Worm (Caenorhabditis elegans) whole organism, L4 larva: ENCODE data around the gene sqv-2.
A peak's percentile ranks its signal among the peaks of the same experiment; 100 is the strongest.

Experiments used
- D1046.2 ChIP-seq: fragments of 200-800 bp; sonication (Bioruptor generic); IDR thresholded peaks from 2 replicates; pipeline ENCODE4 v1.3.6; 2022; ENCODE audit warnings: missing genetic modification characterization, missing compliant biosample characterization
- F26F4.8 ChIP-seq: fragments of 200-800 bp; sonication (Bioruptor generic); conservative IDR thresholded peaks from 2 replicates; pipeline ENCODE4 v1.3.6; 2022; ENCODE audit warnings: missing genetic modification characterization, missing compliant biosample characterization
- F44E2.7 ChIP-seq: fragments of 200-800 bp; sonication (Bioruptor generic); IDR thresholded peaks from 2 replicates; pipeline ENCODE4 v2.1.2; 2022; ENCODE audit warnings: missing genetic modification characterization, missing compliant biosample characterization
- F49E8.2 ChIP-seq: sonication (generic microtip); optimal IDR thresholded peaks from 2 replicates; lab custom pipeline; 2016; ENCODE audit warnings: missing compliant biosample characterization, mild to moderate bottlenecking, missing genetic modification characterization, borderline replicate concordance
- Y105C5A.15 ChIP-seq: fragments of 200-800 bp; sonication (Bioruptor generic); IDR thresholded peaks from 2 replicates; pipeline ENCODE4 v1.3.6; 2022; ENCODE audit warnings: missing genetic modification characterization, missing compliant biosample characterization
- ZK337.2 ChIP-seq: fragments of 200-800 bp; sonication (Bioruptor generic); IDR thresholded peaks from 2 replicates; pipeline ENCODE4 v1.3.6; 2022; ENCODE audit warnings: missing genetic modification reagents, missing genetic modification characterization, missing compliant biosample characterization
- aha-1 ChIP-seq: fragments of 150-350 bp; peaks from one replicate; lab custom pipeline; 2014; ENCODE audit warnings: missing biosample characterization, missing genetic modification characterization
- aly-2 ChIP-seq: sonication (generic microtip); optimal IDR thresholded peaks from 2 replicates; lab custom pipeline; 2018; ENCODE audit warnings: missing biosample characterization, missing genetic modification characterization
- arid-1 ChIP-seq: fragments of 200-800 bp; sonication (Bioruptor generic); conservative IDR thresholded peaks from 2 replicates; pipeline ENCODE4 v1.3.6; 2022; ENCODE audit warnings: missing genetic modification reagents, missing genetic modification characterization, missing compliant biosample characterization
- ceh-28 ChIP-seq: fragments of 150-350 bp; optimal IDR thresholded peaks from 2 replicates; lab custom pipeline; 2014; ENCODE audit warnings: missing biosample characterization, missing genetic modification reagents, missing genetic modification characterization
- ceh-44 ChIP-seq: fragments of 200-800 bp; sonication (Bioruptor generic); IDR thresholded peaks from 2 replicates; pipeline ENCODE4 v1.3.6; 2022; ENCODE audit warnings: missing genetic modification reagents, missing genetic modification characterization, missing compliant biosample characterization
- ceh-62 ChIP-seq: sonication (generic microtip); optimal IDR thresholded peaks from 2 replicates; lab custom pipeline; 2017; ENCODE audit warnings: missing biosample characterization, missing genetic modification characterization
- daf-12 ChIP-seq: fragments of 150-350 bp; optimal IDR thresholded peaks from 2 replicates; lab custom pipeline; 2014; ENCODE audit warnings: missing biosample characterization, missing genetic modification reagents, missing genetic modification characterization
- daf-8 ChIP-seq: fragments of 200-800 bp; sonication (Bioruptor generic); IDR thresholded peaks from 2 replicates; pipeline ENCODE4 v1.3.6; 2022; ENCODE audit warnings: missing genetic modification characterization, missing compliant biosample characterization
- dve-1 ChIP-seq: sonication (generic microtip); optimal IDR thresholded peaks from 2 replicates; lab custom pipeline; 2017; ENCODE audit warnings: antibody characterized with exemption, mild to moderate bottlenecking, missing genetic modification characterization, missing compliant biosample characterization; ENCODE audit not compliant: insufficient read depth
- egl-27 ChIP-seq: sonication (generic microtip); optimal IDR thresholded peaks from 3 replicates; lab custom pipeline; 2017; ENCODE audit warnings: missing biosample characterization, missing genetic modification reagents, missing genetic modification characterization
- egl-43 ChIP-seq: fragments of 200-800 bp; sonication (Bioruptor generic); IDR thresholded peaks from 2 replicates; pipeline ENCODE4 v1.3.6; 2022; ENCODE audit warnings: missing genetic modification reagents, missing genetic modification characterization, missing compliant biosample characterization
- fkh-10 ChIP-seq: fragments of 150-350 bp; optimal IDR thresholded peaks from 2 replicates; lab custom pipeline; 2014; ENCODE audit warnings: missing biosample characterization, missing genetic modification reagents, missing genetic modification characterization
- hif-1 ChIP-seq, 2 experiments: sonication (generic microtip); optimal IDR thresholded peaks; 2 replicates each; lab custom pipeline; 2016 to 2017; ENCODE audit warnings: missing compliant biosample characterization in 2 of 2, missing genetic modification characterization in 2 of 2, missing genetic modification reagents in 2 of 2, missing genotype in 2 of 2, mild to moderate bottlenecking in 1 of 2
- hlh-30 ChIP-seq: sonication (generic microtip); optimal IDR thresholded peaks from 2 replicates; lab custom pipeline; 2017; ENCODE audit warnings: antibody characterized with exemption, mild to moderate bottlenecking, missing genetic modification characterization, missing compliant biosample characterization; ENCODE audit not compliant: insufficient read depth
- hmg-1.1 ChIP-seq: fragments of 200-800 bp; sonication (Bioruptor generic); IDR thresholded peaks from 2 replicates; pipeline ENCODE4 v1.3.6; 2022; ENCODE audit warnings: missing genetic modification reagents, missing genetic modification characterization, missing compliant biosample characterization
- jun-1 ChIP-seq: fragments of 150-350 bp; optimal IDR thresholded peaks from 2 replicates; lab custom pipeline; 2014; ENCODE audit warnings: missing biosample characterization, missing genetic modification reagents, missing genetic modification characterization
- lin-1 ChIP-seq: fragments of 200-800 bp; sonication (Bioruptor generic); IDR thresholded peaks from 2 replicates; pipeline ENCODE4 v1.3.6; 2022; ENCODE audit warnings: missing genetic modification reagents, missing genetic modification characterization, missing compliant biosample characterization
- lin-13 ChIP-seq: fragments of 150-350 bp; optimal IDR thresholded peaks from 2 replicates; lab custom pipeline; 2014; ENCODE audit warnings: missing biosample characterization, missing genetic modification reagents, missing genetic modification characterization
- lin-15B ChIP-seq: fragments of 150-350 bp; sonication (generic microtip); optimal IDR thresholded peaks from 3 replicates; lab custom pipeline; 2014; ENCODE audit warnings: missing biosample characterization, missing genetic modification characterization
- lin-39 ChIP-seq: fragments of 150-350 bp; optimal IDR thresholded peaks from 2 replicates; lab custom pipeline; 2014; ENCODE audit warnings: missing biosample characterization, missing genetic modification reagents, missing genetic modification characterization
- lir-3 ChIP-seq: sonication (generic microtip); optimal IDR thresholded peaks from 2 replicates; lab custom pipeline; 2016; ENCODE audit warnings: mild to moderate bottlenecking, missing genetic modification characterization, missing compliant biosample characterization
- lsy-2 ChIP-seq, 2 experiments: fragments of 150-350 bp in 1 of 2; sonication (generic microtip) in 1 of 2; optimal IDR thresholded peaks; 2 replicates each; lab custom pipeline; 2014 to 2017; ENCODE audit warnings: missing biosample characterization in 2 of 2, missing genetic modification characterization in 2 of 2
- mdt-29 ChIP-seq: fragments of 200-800 bp; sonication (Bioruptor generic); IDR thresholded peaks from 2 replicates; pipeline ENCODE4 v1.3.6; 2022; ENCODE audit warnings: missing genetic modification reagents, missing genetic modification characterization, missing compliant biosample characterization
- mxl-2 ChIP-seq: fragments of 200-800 bp; sonication (Bioruptor generic); conservative IDR thresholded peaks from 2 replicates; pipeline ENCODE4 v1.3.6; 2022; ENCODE audit warnings: missing genetic modification reagents, missing genetic modification characterization, missing compliant biosample characterization
- nhr-48 ChIP-seq: sonication (generic microtip); optimal IDR thresholded peaks from 2 replicates; lab custom pipeline; 2016; ENCODE audit warnings: mild to moderate bottlenecking, missing genetic modification characterization, missing compliant biosample characterization
- nhr-6 ChIP-seq: fragments of 150-350 bp; optimal IDR thresholded peaks from 2 replicates; lab custom pipeline; 2014; ENCODE audit warnings: missing biosample characterization, missing genetic modification characterization
- nhr-76 ChIP-seq: fragments of 150-350 bp; optimal IDR thresholded peaks from 2 replicates; lab custom pipeline; 2014; ENCODE audit warnings: missing biosample characterization, missing genetic modification characterization
- pha-4 ChIP-seq, 2 experiments: fragments of 150-350 bp in 1 of 2; fragments of 200-800 bp in 1 of 2; sonication (Bioruptor generic) in 1 of 2; IDR thresholded peaks in 1 of 2; optimal IDR thresholded peaks in 1 of 2; 2 replicates each; pipeline versions ENCODE4 v1.3.6 to Lab custom; 2014 to 2022; ENCODE audit warnings: missing genetic modification characterization in 2 of 2, missing genetic modification reagents in 2 of 2, missing biosample characterization in 1 of 2, missing compliant biosample characterization in 1 of 2
- php-3 ChIP-seq: fragments of 200-800 bp; sonication (Bioruptor generic); IDR thresholded peaks from 2 replicates; pipeline ENCODE4 v1.3.6; 2022; ENCODE audit warnings: missing genetic modification reagents, missing genetic modification characterization, missing compliant biosample characterization
- pqm-1 ChIP-seq: sonication (generic microtip); optimal IDR thresholded peaks from 2 replicates; lab custom pipeline; 2017; ENCODE audit warnings: missing biosample characterization, missing genetic modification characterization
- saeg-2 ChIP-seq: fragments of 200-800 bp; sonication (Bioruptor generic); IDR thresholded peaks from 2 replicates; pipeline ENCODE4 v1.3.6; 2022; ENCODE audit warnings: missing genetic modification reagents, missing genetic modification characterization, missing compliant biosample characterization
- set-16 ChIP-seq: fragments of 200-800 bp; sonication (Bioruptor generic); IDR thresholded peaks from 2 replicates; pipeline ENCODE4 v1.3.6; 2022; ENCODE audit warnings: missing genetic modification reagents, missing genetic modification characterization, missing compliant biosample characterization
- skn-1 ChIP-seq: fragments of 150-350 bp; optimal IDR thresholded peaks from 2 replicates; lab custom pipeline; 2014; ENCODE audit warnings: missing biosample characterization, missing genetic modification characterization
- snpc-1.2 ChIP-seq: fragments of 200-800 bp; sonication (Bioruptor generic); IDR thresholded peaks from 2 replicates; pipeline ENCODE4 v1.3.6; 2022; ENCODE audit warnings: missing genetic modification reagents, missing genetic modification characterization, missing compliant biosample characterization
- tra-1 ChIP-seq: fragments of 200-800 bp; sonication (Bioruptor generic); IDR thresholded peaks from 2 replicates; pipeline ENCODE4 v1.3.6; 2022; ENCODE audit warnings: missing genetic modification reagents, missing genetic modification characterization, missing compliant biosample characterization
- unc-130 ChIP-seq: sonication (generic microtip); optimal IDR thresholded peaks from 2 replicates; lab custom pipeline; 2016; ENCODE audit warnings: missing genetic modification reagents, missing genetic modification characterization, missing compliant biosample characterization
- unc-62 ChIP-seq, 3 experiments: fragments of 150-350 bp in 1 of 3; sonication (generic microtip); optimal IDR thresholded peaks in 2 of 3; peaks in 1 of 3; 1 replicate in 1 of 3; 2 replicates in 2 of 3; lab custom pipeline; 2014 to 2017; ENCODE audit warnings: missing biosample characterization in 3 of 3, missing genetic modification characterization in 3 of 3, missing genetic modification reagents in 3 of 3, missing genotype in 1 of 3
- zag-1 ChIP-seq: fragments of 150-350 bp; optimal IDR thresholded peaks from 2 replicates; lab custom pipeline; 2014; ENCODE audit warnings: missing biosample characterization, missing genetic modification characterization

The sqv-2 gene

DNA sequence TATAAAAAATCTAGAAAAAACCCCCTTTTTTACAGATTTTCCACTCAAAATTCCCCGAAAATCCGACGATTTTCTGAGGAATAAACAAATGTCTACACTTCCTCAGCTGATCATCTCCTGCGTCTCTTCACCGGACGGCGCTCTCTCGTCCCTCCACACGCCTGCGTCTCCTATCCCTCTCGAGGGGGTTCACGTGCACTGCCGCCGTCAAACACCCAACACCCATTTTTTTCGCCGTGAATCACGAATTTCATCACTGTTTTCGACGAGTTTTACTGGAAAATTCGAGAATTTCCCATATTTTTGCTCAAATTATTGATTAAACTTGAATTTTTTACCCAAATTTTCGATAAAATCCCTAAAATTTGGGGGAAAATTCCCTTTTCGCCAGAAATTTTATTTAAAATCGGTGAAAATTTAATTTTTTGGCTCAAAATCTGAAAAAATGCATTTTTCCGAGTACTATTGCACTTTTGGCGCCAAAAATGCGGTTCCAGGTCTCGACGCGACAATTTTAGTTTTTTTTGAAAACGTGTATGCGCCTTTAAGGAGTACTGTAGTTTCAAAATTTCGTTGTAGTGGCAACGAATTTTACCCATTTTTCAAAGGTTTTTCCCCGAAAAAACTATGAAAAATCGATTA lies 26.7 kb upstream of the sqv-2 start (continued):
- peak; percentile 50; the same call in 1 of the 2 replicates for TF ChIP-seq lin-1 (GFP tag; lab: Robert Waterston, UW)
- peak; percentile 53 for TF ChIP-seq php-3 (GFP tag; lab: Robert Waterston, UW)
- TF ChIP-seq ceh-28 (tag; lab: Kevin White, UChicago), result no peak
- peak in 1 of 2 experiments; percentile 55 for TF ChIP-seq lsy-2 (tag; optimal IDR thresholded peaks at IDR 0.05; lab: Kevin White, UChicago)
- TF ChIP-seq nhr-6, result no peak
- no peak for TF ChIP-seq zag-1 (tag; lab: Kevin White, UChicago)
- TF ChIP-seq lin-13 (GFP tag; lab: Kevin White, UChicago), result peak; percentile 30
- TF ChIP-seq fkh-10, result peak; percentile 28
- no peak for TF ChIP-seq daf-12 (tag; lab: Kevin White, UChicago)
- no peak for TF ChIP-seq ceh-62 (tag; lab: Kevin White, UChicago)
- TF ChIP-seq nhr-48 (tag; lab: Kevin White, UChicago), result peak; percentile 60
- TF ChIP-seq Y105C5A.15, result no peak
- peak; percentile 26 for TF ChIP-seq aha-1 (tag; lab: Kevin White, UChicago)
- peak; percentile 41; the same call in 1 of the 2 replicates for TF ChIP-seq tra-1 (GFP tag; lab: Robert Waterston, UW)
- TF ChIP-seq egl-27 (tag; lab: Kevin White, UChicago), result no peak
- TF ChIP-seq, all 104 proteins: peak for 37

DNA sequence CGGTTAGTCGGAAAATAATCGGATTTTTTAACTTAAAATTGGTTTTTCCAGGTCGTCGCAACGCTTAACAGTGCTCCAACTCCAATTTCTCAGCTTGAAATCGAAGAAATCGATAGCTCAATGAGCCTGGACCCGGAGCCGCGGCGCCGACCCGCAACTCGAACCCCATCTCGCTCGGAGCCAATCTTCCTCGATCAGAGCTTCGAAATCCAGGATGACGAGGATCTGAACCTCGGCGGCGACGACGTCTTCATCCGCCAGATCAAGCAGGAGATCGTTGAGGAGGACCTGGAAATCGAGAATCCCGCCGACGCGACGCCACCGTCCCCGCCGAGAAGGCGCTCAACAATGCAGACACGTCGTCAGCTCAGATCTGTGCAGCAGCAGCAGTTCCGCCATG lies 26.0 kb upstream of the sqv-2 start:
- TF ChIP-seq daf-12 (tag; lab: Kevin White, UChicago) (no peak), set-16 (GFP tag; lab: Robert Waterston, UW) (peak; percentile 94), aha-1 (tag; lab: Kevin White, UChicago) (peak; percentile 7), jun-1 (no peak)

DNA sequence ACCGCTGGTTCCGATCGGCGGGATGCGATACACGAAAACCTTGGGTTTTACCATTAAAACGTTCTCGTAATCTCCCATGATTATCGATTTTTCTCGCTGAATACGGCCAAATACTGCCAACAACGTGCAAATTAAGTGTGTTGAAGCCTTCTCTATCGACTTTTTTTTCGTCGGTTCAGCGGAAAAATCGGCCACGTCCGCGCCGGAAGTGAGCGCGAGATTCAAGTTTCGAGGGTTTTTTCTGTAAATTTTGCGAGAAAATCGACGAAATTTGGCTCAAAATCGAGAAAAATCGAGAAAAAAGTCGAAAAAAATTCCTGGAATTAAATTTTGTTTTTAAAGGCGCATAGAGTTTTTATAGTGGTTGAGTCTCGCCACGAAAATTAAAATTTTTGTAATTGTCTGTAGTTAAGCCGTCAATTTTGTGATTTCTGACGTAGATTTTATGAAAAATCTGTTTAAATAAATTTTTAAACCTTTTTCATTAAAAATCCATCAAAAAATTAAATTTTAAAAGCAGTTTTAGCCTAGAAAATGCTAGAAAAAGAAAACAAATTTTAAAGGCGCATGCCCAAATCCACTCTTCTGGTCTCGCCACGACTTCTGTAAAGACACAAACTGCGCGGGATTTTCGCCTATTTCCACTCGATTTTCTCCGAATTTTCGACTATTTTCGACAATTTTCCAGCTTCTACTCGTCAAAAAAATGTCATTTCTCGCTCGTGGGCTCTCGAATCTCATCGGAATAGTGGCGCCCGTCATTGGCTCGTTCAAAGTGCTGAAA lies 25.1 kb upstream of the sqv-2 start, which contains the start of the genes ncap-1 and Y110A2AR.1:
Gene ncap-1, minus strand, starts transcription at position 241 of the 784 bp plus-strand sequence.
Gene Y110A2AR.1, plus strand, starts transcription at position 637 of the 784 bp plus-strand sequence.
- no peak for TF ChIP-seq arid-1 (GFP tag; lab: Robert Waterston, UW)
- TF ChIP-seq F44E2.7 (GFP tag; lab: Robert Waterston, UW), result no peak
- TF ChIP-seq mdt-29, result no peak
- TF ChIP-seq saeg-2, result no peak
- TF ChIP-seq F26F4.8, result no peak
- TF ChIP-seq snpc-1.2, result no peak
- TF ChIP-seq aly-2 (tag; lab: Kevin White, UChicago), result no peak
- TF ChIP-seq ceh-44 (GFP tag; lab: Robert Waterston, UW), result no peak
- TF ChIP-seq unc-62 (GFP tag; optimal IDR thresholded peaks at IDR 0.05 in 1 of 2; lab: Kevin White, UChicago), result peak in 1 of 2 experiments; percentile 18
- TF ChIP-seq unc-62 (tag; optimal IDR thresholded peaks at IDR 0.05; lab: Kevin White, UChicago), result no peak
- TF ChIP-seq hlh-30 (tag; lab: Kevin White, UChicago), result no peak
- no peak for TF ChIP-seq ZK337.2 (GFP tag; lab: Robert Waterston, UW)
- TF ChIP-seq nhr-76 (tag; lab: Kevin White, UChicago), result no peak
- TF ChIP-seq unc-130 (GFP tag; lab: Kevin White, UChicago), result peak; percentile 55
- TF ChIP-seq fkh-10, result no peak
- TF ChIP-seq dve-1 (tag; lab: Kevin White, UChicago), result no peak
- TF ChIP-seq lsy-2 (tag; optimal IDR thresholded peaks at IDR 0.05; lab: Kevin White, UChicago), result no peak
- TF ChIP-seq skn-1, result no peak
- TF ChIP-seq egl-43, result no peak
- no peak for TF ChIP-seq daf-8 (GFP tag; lab: Robert Waterston, UW)
- TF ChIP-seq mxl-2 (GFP tag; lab: Robert Waterston, UW), result no peak
- TF ChIP-seq pha-4 (GFP tag; IDR thresholded peaks at IDR 0.05; lab: Robert Waterston, UW), result no peak
- TF ChIP-seq pha-4 (tag; optimal IDR thresholded peaks at IDR 0.05; lab: Kevin White, UChicago), result no peak
- TF ChIP-seq lin-15B (tag; lab: Kevin White, UChicago), result no peak
- TF ChIP-seq tra-1 (GFP tag; lab: Robert Waterston, UW), result no peak
- no peak for TF ChIP-seq jun-1
- TF ChIP-seq lir-3 (tag; lab: Kevin White, UChicago), result no peak
- TF ChIP-seq pqm-1 (tag; lab: Kevin White, UChicago), result no peak
- TF ChIP-seq F49E8.2 (tag; lab: Kevin White, UChicago), result peak; percentile 85
- TF ChIP-seq hif-1 (tag; optimal IDR thresholded peaks at IDR 0.05; lab: Kevin White, UChicago), result peak in 1 of 2 experiments; percentile 26
- TF ChIP-seq lin-39, result no peak
- no peak for TF ChIP-seq D1046.2
- TF ChIP-seq hmg-1.1 (GFP tag; lab: Robert Waterston, UW), result no peak
